Worm (Caenorhabditis elegans): Measurements from ENCODE around the gene Y38C1BA.1.
A peak's percentile ranks its signal among the peaks of the same experiment; 100 is the strongest.

The Y38C1BA.1 gene

ce11 chrIV:1834972-1835371 is 31.2 kb upstream of the Y38C1BA.1 start:
- TF ChIP-seq hlh-4 (tag; optimal IDR thresholded peaks at IDR 0.05) (no peak), ceh-8 (GFP tag; optimal IDR thresholded peaks at IDR 0.05) (no peak), fkh-10 (GFP tag; optimal IDR thresholded peaks at IDR 0.05) (no peak), unc-62 (GFP tag; optimal IDR thresholded peaks at IDR 0.05) (no peak), mef-2 (tag; optimal IDR thresholded peaks at IDR 0.05) (no peak), efl-1 (optimal IDR thresholded peaks at IDR 0.05) (no peak), efl-1 (GFP tag; optimal IDR thresholded peaks at IDR 0.05 in 1 of 2) (no peak), lin-35 (GFP tag; optimal IDR thresholded peaks at IDR 0.05) (no peak), nhr-71 (tag; optimal IDR thresholded peaks at IDR 0.05) (no peak), rnt-1 (tag; optimal IDR thresholded peaks at IDR 0.05) (no peak), jun-1 (tag; optimal IDR thresholded peaks at IDR 0.05) (no peak), fkh-8 (tag; optimal IDR thresholded peaks at IDR 0.05) (no peak), nhr-19 (GFP tag; conservative IDR thresholded peaks at IDR 0.05) (no peak), lin-15B (tag; optimal IDR thresholded peaks at IDR 0.05) (no peak)

DNA sequence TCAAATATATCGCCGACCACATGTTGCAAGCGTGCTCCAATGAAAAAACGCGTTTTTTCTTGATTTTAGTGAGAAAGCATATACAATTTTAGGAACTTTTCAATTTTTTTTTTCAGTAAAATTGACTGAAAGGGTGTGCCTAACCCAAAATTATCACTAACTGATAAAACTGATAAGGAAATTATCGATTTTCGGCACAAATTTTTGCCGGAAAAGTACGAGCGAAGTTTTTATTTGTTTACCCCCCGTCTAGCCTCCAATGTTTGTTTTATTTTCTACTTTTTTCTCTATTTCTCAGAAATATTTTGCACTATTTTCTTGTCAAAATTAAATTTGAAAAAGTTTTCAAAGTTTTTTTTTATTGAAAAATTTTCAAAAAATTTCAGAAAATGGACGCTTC is 30.5 kb upstream of the Y38C1BA.1 start, which contains the start of gene ccm-2:
Gene ccm-2, plus strand, starts transcription at position 387 of the 400 bp plus-strand sequence.
- TF ChIP-seq elt-2 (tag; optimal IDR thresholded peaks at IDR 0.05): peak; percentile 60
- TF ChIP-seq C04F5.9 (tag; optimal IDR thresholded peaks at IDR 0.05): no peak

DNA sequence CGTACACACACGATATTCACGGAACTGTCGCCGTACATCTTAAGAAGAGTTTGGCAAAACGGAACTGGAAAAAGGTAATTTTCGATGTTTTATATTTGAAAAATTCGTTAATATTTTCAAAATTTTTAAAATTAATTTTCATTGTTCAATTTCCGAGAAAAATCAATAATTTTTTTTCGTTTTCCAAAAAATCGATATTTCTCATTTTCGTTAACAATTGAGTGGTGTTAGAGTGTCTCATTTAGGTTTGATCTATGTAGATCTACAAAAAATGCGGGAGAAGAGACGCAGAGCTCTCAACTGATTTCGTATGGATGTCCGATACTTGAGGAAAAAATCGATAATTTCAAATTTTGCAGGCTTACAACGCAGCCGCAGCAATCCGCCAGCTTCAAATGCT is 29.3 kb upstream of the Y38C1BA.1 start:
- TF ChIP-seq nhr-77 (tag; optimal IDR thresholded peaks at IDR 0.05) (no peak), lin-13 (GFP tag; optimal IDR thresholded peaks at IDR 0.05) (no peak), egl-13 (tag; optimal IDR thresholded peaks at IDR 0.05) (no peak), snu-23 (GFP tag; optimal IDR thresholded peaks at IDR 0.05) (no peak), xbp-1 (tag; optimal IDR thresholded peaks at IDR 0.05) (no peak), unc-62 (GFP tag; optimal IDR thresholded peaks at IDR 0.05) (no peak), hlh-4 (tag; optimal IDR thresholded peaks at IDR 0.05) (no peak), nhr-19 (GFP tag; conservative IDR thresholded peaks at IDR 0.05) (no peak), mdl-1 (tag; optimal IDR thresholded peaks at IDR 0.05) (no peak), aly-2 (tag; optimal IDR thresholded peaks at IDR 0.05) (no peak), swsn-7 (tag; optimal IDR thresholded peaks at IDR 0.05) (no peak), pag-3 (tag; optimal IDR thresholded peaks at IDR 0.05; ENCODE audit: borderline replicate concordance, insufficient read depth) (no peak), mep-1 (tag; optimal IDR thresholded peaks at IDR 0.05) (no peak), skn-1 (tag; optimal IDR thresholded peaks at IDR 0.05) (no peak), blmp-1 (tag; optimal IDR thresholded peaks at IDR 0.05) (no peak)

- TF ChIP-seq nhr-19 (GFP tag; conservative IDR thresholded peaks at IDR 0.05) (peak; percentile 54; the same call in 1 of the 2 replicates), unc-98 (GFP tag; IDR thresholded peaks at IDR 0.05) (peak; percentile 79), isw-1 (GFP tag; IDR thresholded peaks at IDR 0.05) (peak; percentile 41; the same call in 1 of the 2 replicates), ets-5 (GFP tag; IDR thresholded peaks at IDR 0.05) (0 out of 2 replicates have a peak, but pooled peaks have one; percentile 99), grh-1 (GFP tag; IDR thresholded peaks at IDR 0.05) (peak; percentile 74)
Observed at ce11 chrIV:1831174-1831573, 27.4 kb upstream of the Y38C1BA.1 start.

DNA sequence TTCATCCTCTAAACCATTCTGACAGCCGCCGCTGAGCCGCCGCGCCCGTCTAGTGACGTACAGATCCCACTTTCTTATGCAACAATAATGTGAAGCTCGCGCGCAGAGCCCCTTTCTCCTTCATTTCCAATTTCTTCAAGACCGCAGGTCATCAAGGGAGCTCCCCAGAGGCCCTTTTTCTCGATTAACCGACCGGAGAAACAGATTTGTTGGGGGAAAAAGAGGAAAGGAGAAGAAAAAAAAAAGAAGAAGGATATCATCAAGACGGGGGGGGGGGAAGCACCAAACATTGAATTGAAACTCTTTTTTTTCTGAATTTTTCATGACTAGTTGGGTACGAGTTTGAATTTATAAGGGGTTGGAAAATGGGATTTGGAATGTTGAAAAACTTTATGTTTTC is 23.6 kb upstream of the Y38C1BA.1 start:
- no peak for TF ChIP-seq efl-1 (optimal IDR thresholded peaks at IDR 0.05)
- peak in 1 of 2 experiments; percentile 81 for TF ChIP-seq efl-1 (GFP tag; optimal IDR thresholded peaks at IDR 0.05 in 1 of 2)
- no peak for TF ChIP-seq nhr-47 (tag; optimal IDR thresholded peaks at IDR 0.05)
- peak; percentile 51 for TF ChIP-seq lin-14 (GFP tag; optimal IDR thresholded peaks at IDR 0.05)
- TF ChIP-seq unc-86 (tag; optimal IDR thresholded peaks at IDR 0.05): peak; percentile 24
- TF ChIP-seq nhr-84 (tag; optimal IDR thresholded peaks at IDR 0.05): no peak

Data from whole organism, L1 larva.